Worm (Caenorhabditis elegans): Measurements from ENCODE around the gene ceh-16.

DNA sequence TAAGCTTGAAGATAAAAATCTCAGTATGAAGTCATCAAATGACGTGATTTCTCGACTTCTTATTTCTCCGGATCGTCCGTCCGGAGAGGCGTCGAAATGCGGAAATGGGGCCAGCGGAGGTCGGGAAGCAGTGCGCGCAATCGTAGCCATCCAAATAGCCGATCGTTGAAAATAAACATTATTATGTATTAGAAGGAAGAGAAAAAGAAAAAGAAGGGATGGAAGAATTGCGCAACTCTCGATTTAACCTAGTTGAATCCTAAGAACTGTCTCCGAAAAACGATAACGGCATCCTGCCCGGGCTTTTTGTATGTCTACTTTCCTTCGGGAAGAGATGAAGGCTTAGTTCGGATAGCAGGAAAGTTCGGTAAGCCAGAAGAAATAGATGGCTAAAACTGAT is 20.4 kb upstream of the ceh-16 start:
- TF ChIP-seq med-1 (GFP tag; optimal IDR thresholded peaks at IDR 0.05; ENCODE audit: insufficient read depth) (no peak), flt-1 (GFP tag; IDR thresholded peaks at IDR 0.05) (no peak), ref-1 (GFP tag; conservative IDR thresholded peaks at IDR 0.05) (no peak), cog-1 (tag; optimal IDR thresholded peaks at IDR 0.05) (no peak), T22C8.4 (GFP tag; IDR thresholded peaks at IDR 0.05) (no peak), tab-1 (GFP tag; IDR thresholded peaks at IDR 0.05) (no peak), klf-2 (GFP tag; conservative IDR thresholded peaks at IDR 0.05) (no peak)

All from whole organism, midembryonic.